Fruit fly (Drosophila melanogaster): ENCODE results near the gene jigr1.

dm6 chr3R:25613366-25613765 lies 24.3 kb upstream of the jigr1 start, which contains the start of gene CG5079:
- TF ChIP-seq Dll (optimal IDR thresholded peaks at IDR 0.05) (no peak), usp (GFP tag; optimal IDR thresholded peaks at IDR 0.05) (no peak), psq (optimal IDR thresholded peaks at IDR 0.05) (no peak), EcR (GFP tag; optimal IDR thresholded peaks at IDR 0.05) (no peak)
